Fruit fly (Drosophila melanogaster): ENCODE measurements around the gene CG12056.
A peak's percentile ranks its signal among the peaks of the same experiment; 100 is the strongest.

CG12056 gene

dm6 chrX:9190555-9191184 lies 1.8 kb upstream of the CG12056 start, which contains the start of gene CG12115:
Gene CG12115, minus strand, starts transcription at chrX:9190605.
- no peak for TF ChIP-seq CG17801 (GFP tag; optimal IDR thresholded peaks at IDR 0.05; ENCODE audit: partially characterized antibody)

- no peak for TF ChIP-seq CG17801 (GFP tag; optimal IDR thresholded peaks at IDR 0.05; ENCODE audit: partially characterized antibody)
Observed at dm6 chrX:9191357-9191756, 1.1 kb upstream of the CG12056 start, which contains the start of gene CG12057. Gene CG12057, plus strand, starts transcription at chrX:9191657.

dm6 chrX:9193604-9194003 lies 1.1 kb downstream of the CG12056 start, which contains the start of gene CG12106:
Gene CG12106, plus strand, starts transcription at chrX:9193898.
- peak; percentile 70 for TF ChIP-seq CG17801 (GFP tag; optimal IDR thresholded peaks at IDR 0.05; ENCODE audit: partially characterized antibody)

- no peak for TF ChIP-seq CG17801 (GFP tag; optimal IDR thresholded peaks at IDR 0.05; ENCODE audit: partially characterized antibody)
Observed at dm6 chrX:9195311-9195710, 2.8 kb downstream of the CG12056 start.

- TF ChIP-seq CG17801 (GFP tag; optimal IDR thresholded peaks at IDR 0.05; ENCODE audit: partially characterized antibody), result peak; percentile 89
Observed at dm6 chrX:9196362-9196761, 3.9 kb downstream of the CG12056 start, which contains the start of gene CG12118. Gene CG12118, minus strand, starts transcription at chrX:9196414.

dm6 chrX:9200234-9200633 lies 7.8 kb downstream of the CG12056 start:
- TF ChIP-seq CG17801 (GFP tag; optimal IDR thresholded peaks at IDR 0.05; ENCODE audit: partially characterized antibody), result no peak

- no peak for TF ChIP-seq CG17801 (GFP tag; optimal IDR thresholded peaks at IDR 0.05; ENCODE audit: partially characterized antibody)
Observed at dm6 chrX:9201080-9201479, 8.6 kb downstream of the CG12056 start.

dm6 chrX:9201866-9202681 lies 9.6 kb downstream of the CG12056 start:
- peak; percentile 49 for TF ChIP-seq CG17801 (GFP tag; optimal IDR thresholded peaks at IDR 0.05; ENCODE audit: partially characterized antibody)

- no peak for TF ChIP-seq CG17801 (GFP tag; optimal IDR thresholded peaks at IDR 0.05; ENCODE audit: partially characterized antibody)
Observed at dm6 chrX:9210787-9211186, 18.3 kb downstream of the CG12056 start, which contains the start of gene SmydA-9. Gene SmydA-9, minus strand, starts transcription at chrX:9210887.

- TF ChIP-seq CG17801 (GFP tag; optimal IDR thresholded peaks at IDR 0.05; ENCODE audit: partially characterized antibody), result no peak
Observed at dm6 chrX:9214576-9214975, 22.1 kb downstream of the CG12056 start, which contains the start of gene Obp8a. Gene Obp8a, plus strand, starts transcription at chrX:9214876.

- no peak for TF ChIP-seq CG17801 (GFP tag; optimal IDR thresholded peaks at IDR 0.05; ENCODE audit: partially characterized antibody)
Observed at dm6 chrX:9215485-9215884, 23.0 kb downstream of the CG12056 start, which contains the start of gene CG15368. Gene CG15368, plus strand, starts transcription at chrX:9215785.

dm6 chrX:9216572-9216971 lies 24.1 kb downstream of the CG12056 start, which contains the start of gene CG15369:
Gene CG15369, plus strand, starts transcription at chrX:9216872.
- no peak for TF ChIP-seq CG17801 (GFP tag; optimal IDR thresholded peaks at IDR 0.05; ENCODE audit: partially characterized antibody)

dm6 chrX:9220434-9220833 lies 28.0 kb downstream of the CG12056 start:
- TF ChIP-seq CG17801 (GFP tag; optimal IDR thresholded peaks at IDR 0.05; ENCODE audit: partially characterized antibody), result no peak

- TF ChIP-seq CG17801 (GFP tag; optimal IDR thresholded peaks at IDR 0.05; ENCODE audit: partially characterized antibody), result no peak
Observed at dm6 chrX:9223182-9223581, 30.7 kb downstream of the CG12056 start, which contains the start of gene t. Gene t, minus strand, starts transcription at chrX:9223257.

- TF ChIP-seq CG17801 (GFP tag; optimal IDR thresholded peaks at IDR 0.05; ENCODE audit: partially characterized antibody), result no peak
Observed at dm6 chrX:9224423-9224822, 32.0 kb downstream of the CG12056 start.

- TF ChIP-seq CG17801 (GFP tag; optimal IDR thresholded peaks at IDR 0.05; ENCODE audit: partially characterized antibody), result no peak
Observed at dm6 chrX:9225137-9225536, 32.7 kb downstream of the CG12056 start, which contains the start of gene CG15370. Gene CG15370, plus strand, starts transcription at chrX:9225437.
